Worm (Caenorhabditis elegans) whole organism, L4 larva: ENCODE data around the gene gnrr-2.
A peak's percentile ranks its signal among the peaks of the same experiment; 100 is the strongest.

Experiments
- F26F4.8 ChIP-seq: fragments of 200-800 bp; sonication (Bioruptor generic); conservative IDR thresholded peaks from 2 replicates; pipeline ENCODE4 v1.3.6; 2022; ENCODE audit warnings: missing genetic modification characterization, missing compliant biosample characterization
- F37D6.2 ChIP-seq: sonication (generic microtip); optimal IDR thresholded peaks from 2 replicates; lab custom pipeline; 2016; ENCODE audit warnings: mild to moderate bottlenecking, missing genetic modification characterization, missing compliant biosample characterization
- F49E8.2 ChIP-seq: sonication (generic microtip); optimal IDR thresholded peaks from 2 replicates; lab custom pipeline; 2016; ENCODE audit warnings: missing compliant biosample characterization, mild to moderate bottlenecking, missing genetic modification characterization, borderline replicate concordance
- R02D3.7 ChIP-seq: fragments of 150-350 bp; sonication (generic microtip); optimal IDR thresholded peaks from 3 replicates; lab custom pipeline; 2014; ENCODE audit warnings: missing biosample characterization, missing genetic modification characterization
- T26A8.4 ChIP-seq: fragments of 200-800 bp; sonication (Bioruptor generic); IDR thresholded peaks from 2 replicates; pipeline ENCODE4 v1.3.6; 2022; ENCODE audit warnings: missing genetic modification characterization, missing compliant biosample characterization
- Y105C5A.15 ChIP-seq: fragments of 200-800 bp; sonication (Bioruptor generic); IDR thresholded peaks from 2 replicates; pipeline ENCODE4 v1.3.6; 2022; ENCODE audit warnings: missing genetic modification characterization, missing compliant biosample characterization
- Y75B8A.6 ChIP-seq: fragments of 200-800 bp; sonication (Bioruptor generic); IDR thresholded peaks from 2 replicates; pipeline ENCODE4 v1.3.6; 2022; ENCODE audit warnings: missing genetic modification reagents, missing genetic modification characterization, missing compliant biosample characterization
- aha-1 ChIP-seq: fragments of 150-350 bp; peaks from one replicate; lab custom pipeline; 2014; ENCODE audit warnings: missing biosample characterization, missing genetic modification characterization
- ama-1 ChIP-seq: fragments of 150-350 bp; optimal IDR thresholded peaks from 2 replicates; lab custom pipeline; 2014; ENCODE audit warnings: inconsistent platforms, mixed read lengths
- ceh-28 ChIP-seq: fragments of 150-350 bp; optimal IDR thresholded peaks from 2 replicates; lab custom pipeline; 2014; ENCODE audit warnings: missing biosample characterization, missing genetic modification reagents, missing genetic modification characterization
- ceh-32 ChIP-seq: sonication (generic microtip); optimal IDR thresholded peaks from 2 replicates; lab custom pipeline; 2016; ENCODE audit warnings: mild to moderate bottlenecking, missing genetic modification characterization, missing compliant biosample characterization; ENCODE audit not compliant: poor library complexity
- ctbp-1 ChIP-seq: fragments of 200-800 bp; sonication (Bioruptor generic); IDR thresholded peaks from 2 replicates; pipeline ENCODE4 v1.3.6; 2022; ENCODE audit warnings: missing genetic modification reagents, missing genetic modification characterization, missing compliant biosample characterization
- daf-16 ChIP-seq, 3 experiments: sonication (generic microtip); optimal IDR thresholded peaks; 2 replicates each; lab custom pipeline; 2016 to 2017; ENCODE audit warnings: missing genetic modification characterization in 3 of 3, missing genetic modification reagents in 3 of 3, mild to moderate bottlenecking in 2 of 3, missing compliant biosample characterization in 2 of 3, missing biosample characterization in 1 of 3, moderate library complexity in 1 of 3
- daf-8 ChIP-seq: fragments of 200-800 bp; sonication (Bioruptor generic); IDR thresholded peaks from 2 replicates; pipeline ENCODE4 v1.3.6; 2022; ENCODE audit warnings: missing genetic modification characterization, missing compliant biosample characterization
- dmd-8 ChIP-seq: fragments of 200-800 bp; sonication (Bioruptor generic); IDR thresholded peaks from 2 replicates; pipeline ENCODE4 v1.3.6; 2022; ENCODE audit warnings: missing genetic modification characterization, missing compliant biosample characterization
- dmd-9 ChIP-seq: fragments of 200-800 bp; sonication (Bioruptor generic); IDR thresholded peaks from 2 replicates; pipeline ENCODE4 v1.3.6; 2022; ENCODE audit warnings: missing genetic modification reagents, missing genetic modification characterization, missing compliant biosample characterization
- egl-43 ChIP-seq: fragments of 200-800 bp; sonication (Bioruptor generic); IDR thresholded peaks from 2 replicates; pipeline ENCODE4 v1.3.6; 2022; ENCODE audit warnings: missing genetic modification reagents, missing genetic modification characterization, missing compliant biosample characterization
- hif-1 ChIP-seq, 2 experiments: sonication (generic microtip); optimal IDR thresholded peaks; 2 replicates each; lab custom pipeline; 2016 to 2017; ENCODE audit warnings: missing compliant biosample characterization in 2 of 2, missing genetic modification characterization in 2 of 2, missing genetic modification reagents in 2 of 2, missing genotype in 2 of 2, mild to moderate bottlenecking in 1 of 2
- hlh-30 ChIP-seq: sonication (generic microtip); optimal IDR thresholded peaks from 2 replicates; lab custom pipeline; 2017; ENCODE audit warnings: antibody characterized with exemption, mild to moderate bottlenecking, missing genetic modification characterization, missing compliant biosample characterization; ENCODE audit not compliant: insufficient read depth
- lin-13 ChIP-seq: fragments of 150-350 bp; optimal IDR thresholded peaks from 2 replicates; lab custom pipeline; 2014; ENCODE audit warnings: missing biosample characterization, missing genetic modification reagents, missing genetic modification characterization
- lin-38 ChIP-seq: fragments of 200-800 bp; sonication (Bioruptor generic); IDR thresholded peaks from 2 replicates; pipeline ENCODE4 v1.3.6; 2022; ENCODE audit warnings: missing genetic modification reagents, missing genetic modification characterization, missing compliant biosample characterization
- lsy-2 ChIP-seq, 2 experiments: fragments of 150-350 bp in 1 of 2; sonication (generic microtip) in 1 of 2; optimal IDR thresholded peaks; 2 replicates each; lab custom pipeline; 2014 to 2017; ENCODE audit warnings: missing biosample characterization in 2 of 2, missing genetic modification characterization in 2 of 2
- madf-5 ChIP-seq, 2 experiments: fragments of 200-800 bp; sonication (Bioruptor generic); IDR thresholded peaks; 2 replicates each; pipeline ENCODE4 v1.3.6; 2022; ENCODE audit warnings: missing compliant biosample characterization in 2 of 2, missing genetic modification characterization in 2 of 2
- mep-1 ChIP-seq: fragments of 150-350 bp; sonication (generic microtip); optimal IDR thresholded peaks from 3 replicates; lab custom pipeline; 2014; ENCODE audit warnings: missing biosample characterization, missing genetic modification characterization
- nhr-10 ChIP-seq: fragments of 150-350 bp; optimal IDR thresholded peaks from 2 replicates; lab custom pipeline; 2014; ENCODE audit warnings: missing biosample characterization, missing genetic modification characterization
- nhr-102 ChIP-seq: sonication (generic microtip); optimal IDR thresholded peaks from 2 replicates; lab custom pipeline; 2016; ENCODE audit warnings: mild to moderate bottlenecking, missing genetic modification characterization, moderate library complexity, missing compliant biosample characterization
- nhr-237 ChIP-seq: sonication (generic microtip); optimal IDR thresholded peaks from 2 replicates; lab custom pipeline; 2017; ENCODE audit warnings: missing biosample characterization, missing genetic modification characterization
- nhr-25 ChIP-seq: sonication (generic microtip); optimal IDR thresholded peaks from 2 replicates; lab custom pipeline; 2017; ENCODE audit warnings: missing genetic modification characterization, mild to moderate bottlenecking, missing compliant biosample characterization, antibody characterized with exemption, moderate library complexity, borderline replicate concordance; ENCODE audit not compliant: insufficient read depth
- nhr-6 ChIP-seq: fragments of 150-350 bp; optimal IDR thresholded peaks from 2 replicates; lab custom pipeline; 2014; ENCODE audit warnings: missing biosample characterization, missing genetic modification characterization
- nhr-76 ChIP-seq: fragments of 150-350 bp; optimal IDR thresholded peaks from 2 replicates; lab custom pipeline; 2014; ENCODE audit warnings: missing biosample characterization, missing genetic modification characterization
- pha-4 ChIP-seq, 2 experiments: fragments of 150-350 bp in 1 of 2; fragments of 200-800 bp in 1 of 2; sonication (Bioruptor generic) in 1 of 2; IDR thresholded peaks in 1 of 2; optimal IDR thresholded peaks in 1 of 2; 2 replicates each; pipeline versions ENCODE4 v1.3.6 to Lab custom; 2014 to 2022; ENCODE audit warnings: missing genetic modification characterization in 2 of 2, missing genetic modification reagents in 2 of 2, missing biosample characterization in 1 of 2, missing compliant biosample characterization in 1 of 2
- pqm-1 ChIP-seq: sonication (generic microtip); optimal IDR thresholded peaks from 2 replicates; lab custom pipeline; 2017; ENCODE audit warnings: missing biosample characterization, missing genetic modification characterization
- snpc-4 ChIP-seq: fragments of 150-350 bp; optimal IDR thresholded peaks from 2 replicates; lab custom pipeline; 2014; ENCODE audit warnings: missing biosample characterization, missing genetic modification characterization
- tra-1 ChIP-seq: fragments of 200-800 bp; sonication (Bioruptor generic); IDR thresholded peaks from 2 replicates; pipeline ENCODE4 v1.3.6; 2022; ENCODE audit warnings: missing genetic modification reagents, missing genetic modification characterization, missing compliant biosample characterization
- unc-62 ChIP-seq, 3 experiments: fragments of 150-350 bp in 1 of 3; sonication (generic microtip); optimal IDR thresholded peaks in 2 of 3; peaks in 1 of 3; 1 replicate in 1 of 3; 2 replicates in 2 of 3; lab custom pipeline; 2014 to 2017; ENCODE audit warnings: missing biosample characterization in 3 of 3, missing genetic modification characterization in 3 of 3, missing genetic modification reagents in 3 of 3, missing genotype in 1 of 3
- vab-7 ChIP-seq: fragments of 200-800 bp; sonication (Bioruptor generic); IDR thresholded peaks from 2 replicates; pipeline ENCODE4 v1.3.6; 2022; ENCODE audit warnings: missing genetic modification reagents, missing genetic modification characterization, missing compliant biosample characterization
- zfp-2 ChIP-seq: sonication (generic microtip); optimal IDR thresholded peaks from 2 replicates; lab custom pipeline; 2016; ENCODE audit warnings: mild to moderate bottlenecking, missing genetic modification characterization, missing compliant biosample characterization
- zip-11 ChIP-seq: fragments of 200-800 bp; sonication (Bioruptor generic); IDR thresholded peaks from 2 replicates; pipeline ENCODE4 v1.3.6; 2022; ENCODE audit warnings: missing genetic modification characterization, missing compliant biosample characterization
- ztf-7 ChIP-seq: fragments of 150-350 bp; optimal IDR thresholded peaks from 2 replicates; lab custom pipeline; 2014; ENCODE audit warnings: missing biosample characterization, missing genetic modification characterization

gnrr-2 gene

ce11 chrV:14414964-14415564 is 6.2 kb downstream of the gnrr-2 start, which contains the start of the genes nxf-1 and C15H11.11 (continued):
- no peak for TF ChIP-seq daf-8 (GFP tag; lab: Robert Waterston, UW)
- no peak for TF ChIP-seq snpc-4 (tag; lab: Kevin White, UChicago)
- peak; percentile 99 for TF ChIP-seq hlh-30 (tag; lab: Kevin White, UChicago)
- peak; percentile 78 for TF ChIP-seq mep-1 (tag; lab: Kevin White, UChicago)
- TF ChIP-seq F37D6.2 (tag; lab: Kevin White, UChicago) = no peak
- 0 out of 2 replicates have a peak, but pooled peaks have one; percentile 43 for TF ChIP-seq tra-1 (GFP tag; lab: Robert Waterston, UW)
- TF ChIP-seq F49E8.2 (tag; lab: Kevin White, UChicago) = no peak
- peak; percentile 73 for TF ChIP-seq nhr-6 (tag; lab: Kevin White, UChicago)

ce11 chrV:14417735-14418134 is 8.9 kb downstream of the gnrr-2 start, which contains the start of the genes nxf-2 and set-31:
TSS of gene nxf-2 (minus strand) at chrV:14417835.
TSS of gene set-31 (plus strand) at chrV:14417903.
- TF ChIP-seq nhr-102 (no peak), F37D6.2 (tag; lab: Kevin White, UChicago) (no peak), lsy-2 (tag; optimal IDR thresholded peaks at IDR 0.05; lab: Kevin White, UChicago) (peak in 1 of 2 experiments; percentile 19), F26F4.8 (GFP tag; lab: Robert Waterston, UW) (no peak), dmd-9 (no peak), ama-1 (lab: Kevin White, UChicago) (no peak), R02D3.7 (peak; percentile 39), F49E8.2 (tag; lab: Kevin White, UChicago) (no peak), zfp-2 (tag; lab: Kevin White, UChicago) (no peak), ceh-28 (tag; lab: Kevin White, UChicago) (no peak), dmd-8 (GFP tag; lab: Robert Waterston, UW) (no peak), unc-62 (GFP tag; optimal IDR thresholded peaks at IDR 0.05 in 1 of 2; lab: Kevin White, UChicago) (peak in 1 of 2 experiments; percentile 19), unc-62 (tag; optimal IDR thresholded peaks at IDR 0.05; lab: Kevin White, UChicago) (no peak)
- TF ChIP-seq, all 104 proteins: peak for 3

ce11 chrV:14419855-14420254 is 11.0 kb downstream of the gnrr-2 start:
- no peak for TF ChIP-seq nhr-25 (tag; lab: Kevin White, UChicago)
- TF ChIP-seq lin-38 (GFP tag; lab: Robert Waterston, UW) = peak; percentile 26; the same call in 1 of the 2 replicates

- TF ChIP-seq mep-1 (tag; lab: Kevin White, UChicago) = peak; percentile 36
- no peak for TF ChIP-seq madf-5 (GFP tag; IDR thresholded peaks at IDR 0.05; lab: Robert Waterston, UW)
- no peak for TF ChIP-seq daf-16 (GFP tag; optimal IDR thresholded peaks at IDR 0.05; lab: Kevin White, UChicago)
- TF ChIP-seq daf-16 (tag; optimal IDR thresholded peaks at IDR 0.05; lab: Kevin White, UChicago) = peak; percentile 81
- TF ChIP-seq pha-4 (GFP tag; IDR thresholded peaks at IDR 0.05; lab: Robert Waterston, UW) = peak; percentile 49; the same call in 1 of the 2 replicates
- no peak for TF ChIP-seq pha-4 (tag; optimal IDR thresholded peaks at IDR 0.05; lab: Kevin White, UChicago)
- peak; percentile 24 for TF ChIP-seq pqm-1 (tag; lab: Kevin White, UChicago)
- TF ChIP-seq lin-38 (GFP tag; lab: Robert Waterston, UW) = 0 out of 2 replicates have a peak, but pooled peaks have one; percentile 44
Measured at ce11 chrV:14421325-14421724, 12.5 kb downstream of the gnrr-2 start, which contains the start of gene dhs-22. TSS of gene dhs-22 (minus strand) at chrV:14421440.

- TF ChIP-seq aha-1 (tag; lab: Kevin White, UChicago) (peak; percentile 38), lin-38 (GFP tag; lab: Robert Waterston, UW) (peak; percentile 60), nhr-76 (tag; lab: Kevin White, UChicago) (no peak), Y75B8A.6 (GFP tag; lab: Robert Waterston, UW) (no peak), egl-43 (GFP tag; lab: Robert Waterston, UW) (peak; percentile 54), nhr-237 (no peak), hif-1 (tag; optimal IDR thresholded peaks at IDR 0.05; lab: Kevin White, UChicago) (no peak), zip-11 (GFP tag; lab: Robert Waterston, UW) (no peak), lin-13 (GFP tag; lab: Kevin White, UChicago) (no peak), ztf-7 (no peak), ctbp-1 (GFP tag; lab: Robert Waterston, UW) (no peak), nhr-10 (tag; lab: Kevin White, UChicago) (no peak), ceh-32 (tag; lab: Kevin White, UChicago) (no peak), F37D6.2 (tag; lab: Kevin White, UChicago) (no peak), Y105C5A.15 (GFP tag; lab: Robert Waterston, UW) (0 out of 2 replicates have a peak, but pooled peaks have one; percentile 12), T26A8.4 (0 out of 2 replicates have a peak, but pooled peaks have one; percentile 48), ama-1 (lab: Kevin White, UChicago) (peak; percentile 67), pha-4 (GFP tag; IDR thresholded peaks at IDR 0.05; lab: Robert Waterston, UW) (0 out of 2 replicates have a peak, but pooled peaks have one; percentile 40), pha-4 (tag; optimal IDR thresholded peaks at IDR 0.05; lab: Kevin White, UChicago) (no peak), vab-7 (GFP tag; lab: Robert Waterston, UW) (no peak)
Measured at ce11 chrV:14422317-14422716, 13.4 kb downstream of the gnrr-2 start, which contains the start of gene pas-1. TSS of gene pas-1 (minus strand) at chrV:14422618.
